Fruit fly (Drosophila melanogaster) whole organism, embryonic: ENCODE measurements around the gene CG1622.

Experiments
- B-H2 ChIP-seq: fragments of 200-800 bp; sonication (Bioruptor generic); optimal IDR thresholded peaks from 2 replicates; lab custom pipeline; 2018; ENCODE audit warnings: missing biosample characterization, mild to moderate bottlenecking, missing genetic modification characterization
- CG10543 ChIP-seq: fragments of 200-800 bp; sonication (Bioruptor generic); optimal IDR thresholded peaks from 3 replicates; lab custom pipeline; 2017; ENCODE audit warnings: missing biosample characterization, mild to moderate bottlenecking, missing genetic modification characterization, moderate library complexity
- CG11504 ChIP-seq: fragments of 200-800 bp; sonication (Bioruptor generic); optimal IDR thresholded peaks from 3 replicates; lab custom pipeline; 2019; ENCODE audit warnings: missing biosample characterization, mild to moderate bottlenecking, missing genetic modification characterization, moderate library complexity
- CG11560 ChIP-seq: fragments of 200-800 bp; sonication (Bioruptor generic); IDR thresholded peaks from 3 replicates; pipeline ENCODE4 v1.3.6; 2022; ENCODE audit warnings: missing biosample characterization, missing genetic modification characterization
- CG12104 ChIP-seq: fragments of 200-800 bp; sonication (Bioruptor generic); optimal IDR thresholded peaks from 3 replicates; lab custom pipeline; 2016; ENCODE audit warnings: missing biosample characterization, missing genetic modification characterization
- CG12769 ChIP-seq: fragments of 200-800 bp; sonication (Bioruptor generic); optimal IDR thresholded peaks from 2 replicates; lab custom pipeline; 2019; ENCODE audit warnings: missing biosample characterization, mild to moderate bottlenecking, missing genetic modification characterization, moderate library complexity
- CG13287 ChIP-seq: fragments of 200-800 bp; sonication (Bioruptor generic); IDR thresholded peaks from 2 replicates; pipeline ENCODE4 v1.3.6; 2022; ENCODE audit warnings: missing biosample characterization, missing genetic modification characterization; ENCODE audit not compliant: partially characterized antibody
- CG13424 ChIP-seq: fragments of 200-800 bp; sonication (Bioruptor generic); optimal IDR thresholded peaks from 2 replicates; lab custom pipeline; 2019; ENCODE audit warnings: missing biosample characterization, mild to moderate bottlenecking, missing genetic modification characterization, moderate library complexity
- CG15011 ChIP-seq: fragments of 200-800 bp; sonication (Bioruptor generic); optimal IDR thresholded peaks from 3 replicates; lab custom pipeline; 2018; ENCODE audit warnings: missing biosample characterization, mild to moderate bottlenecking, missing genetic modification characterization
- CG15269 ChIP-seq: fragments of 200-800 bp; sonication (Bioruptor generic); optimal IDR thresholded peaks from 2 replicates; lab custom pipeline; 2018; ENCODE audit warnings: missing biosample characterization, mild to moderate bottlenecking, missing genetic modification characterization, moderate library complexity
- CG17359 ChIP-seq: fragments of 200-800 bp; sonication (Bioruptor generic); optimal IDR thresholded peaks from 3 replicates; lab custom pipeline; 2018; ENCODE audit warnings: missing biosample characterization, mild to moderate bottlenecking, missing genetic modification characterization, moderate library complexity
- CG2678 ChIP-seq: fragments of 200-800 bp; sonication (Bioruptor generic); optimal IDR thresholded peaks from 3 replicates; lab custom pipeline; 2019; ENCODE audit warnings: missing biosample characterization, mild to moderate bottlenecking, missing genetic modification characterization, moderate library complexity
- CG2712 ChIP-seq: fragments of 200-800 bp; optimal IDR thresholded peaks from 3 replicates; lab custom pipeline; 2019; ENCODE audit warnings: missing biosample characterization, mild to moderate bottlenecking, missing genetic modification characterization, moderate library complexity
- CG34422 ChIP-seq: fragments of 200-800 bp; sonication (Bioruptor generic); IDR thresholded peaks from 3 replicates; pipeline ENCODE4 v1.3.6; 2022; ENCODE audit warnings: missing biosample characterization, missing genetic modification characterization
- CG42726 ChIP-seq: fragments of 200-800 bp; sonication (Bioruptor generic); IDR thresholded peaks from 2 replicates; pipeline ENCODE4 v1.3.6; 2022; ENCODE audit warnings: missing biosample characterization, missing genetic modification characterization; ENCODE audit not compliant: partially characterized antibody
- CG6765 ChIP-seq: fragments of 200-800 bp; sonication (Bioruptor generic); optimal IDR thresholded peaks from 3 replicates; lab custom pipeline; 2017; ENCODE audit warnings: missing biosample characterization, mild to moderate bottlenecking, missing genetic modification characterization
- CG6854 ChIP-seq: fragments of 200-800 bp; sonication (Bioruptor generic); optimal IDR thresholded peaks from 3 replicates; lab custom pipeline; 2017; ENCODE audit warnings: missing biosample characterization, mild to moderate bottlenecking, missing genetic modification characterization
- CG9727 ChIP-seq: fragments of 200-800 bp; sonication (Bioruptor generic); optimal IDR thresholded peaks from 3 replicates; lab custom pipeline; 2017; ENCODE audit warnings: missing biosample characterization, mild to moderate bottlenecking, missing genetic modification characterization
- CTCF ChIP-seq: fragments of 200-800 bp; sonication (Bioruptor generic); optimal IDR thresholded peaks from 2 replicates; lab custom pipeline; 2017; ENCODE audit warnings: missing biosample characterization, mild to moderate bottlenecking, missing genetic modification characterization, moderate library complexity
- D19A ChIP-seq: fragments of 200-800 bp; optimal IDR thresholded peaks from 3 replicates; lab custom pipeline; 2019; ENCODE audit warnings: missing biosample characterization, mild to moderate bottlenecking, missing genetic modification characterization, moderate library complexity
- Dbx ChIP-seq: fragments of 200-800 bp; sonication (Bioruptor generic); IDR thresholded peaks from 3 replicates; pipeline ENCODE4 v1.3.6; 2022; ENCODE audit warnings: missing biosample characterization, missing genetic modification characterization
- Eip74EF ChIP-seq, 2 experiments: fragments of 200-800 bp in 1 of 2; fragments of >200 bp in 1 of 2; sonication (Bioruptor generic) in 1 of 2; optimal IDR thresholded peaks; 2 replicates each; lab custom pipeline; 2017 to 2019; ENCODE audit warnings: missing biosample characterization in 2 of 2, missing genetic modification characterization in 2 of 2, mild to moderate bottlenecking in 1 of 2, moderate library complexity in 1 of 2
- Ets65A ChIP-seq: fragments of 200-800 bp; sonication (Bioruptor generic); peaks from one replicate; lab custom pipeline; 2016; ENCODE audit warnings: missing biosample characterization, missing genetic modification characterization
- Fer1 ChIP-seq: fragments of 200-800 bp; sonication (Bioruptor generic); optimal IDR thresholded peaks from 2 replicates; lab custom pipeline; 2017; ENCODE audit warnings: missing biosample characterization, mild to moderate bottlenecking, missing genetic modification characterization
- Fer3 ChIP-seq: fragments of 200-800 bp; sonication (Bioruptor generic); optimal IDR thresholded peaks from 2 replicates; lab custom pipeline; 2018; ENCODE audit warnings: missing biosample characterization, mild to moderate bottlenecking, missing genetic modification characterization, moderate library complexity
- Hmr ChIP-seq: fragments of 200-800 bp; sonication (Bioruptor generic); optimal IDR thresholded peaks from 3 replicates; lab custom pipeline; 2017; ENCODE audit warnings: mild to moderate bottlenecking, missing biosample characterization, missing genetic modification reagents, missing genetic modification characterization
- Hr51 ChIP-seq, 2 experiments: fragments of 200-800 bp; sonication (Bioruptor generic); optimal IDR thresholded peaks; 2 replicates in 1 of 2; 3 replicates in 1 of 2; lab custom pipeline; 2016 to 2018; ENCODE audit warnings: missing biosample characterization in 2 of 2, missing genetic modification characterization in 2 of 2, mild to moderate bottlenecking in 1 of 2, moderate library complexity in 1 of 2
- Kr ChIP-seq: fragments of 200-800 bp; sonication (Bioruptor generic); optimal IDR thresholded peaks from 2 replicates; lab custom pipeline; 2017; ENCODE audit warnings: missing biosample characterization, mild to moderate bottlenecking, missing genetic modification characterization
- MBD-R2 ChIP-seq: fragments of 200-800 bp; sonication (Bioruptor generic); IDR thresholded peaks from 2 replicates; pipeline ENCODE4 v1.3.6; 2022; ENCODE audit warnings: missing biosample characterization, missing genetic modification characterization
- Oli ChIP-seq: fragments of 200-800 bp; sonication (Bioruptor generic); optimal IDR thresholded peaks from 2 replicates; lab custom pipeline; 2018; ENCODE audit warnings: missing biosample characterization, mild to moderate bottlenecking, missing genetic modification characterization, moderate library complexity
- Sox100B ChIP-seq: fragments of 200-800 bp; sonication (Bioruptor generic); optimal IDR thresholded peaks from 3 replicates; lab custom pipeline; 2018; ENCODE audit warnings: missing biosample characterization, mild to moderate bottlenecking, missing genetic modification characterization
- Sox102F ChIP-seq: fragments of 200-800 bp; sonication (Bioruptor generic); optimal IDR thresholded peaks from 2 replicates; lab custom pipeline; 2018; ENCODE audit warnings: missing biosample characterization, mild to moderate bottlenecking, missing genetic modification characterization, moderate library complexity
- Sry-β ChIP-seq: fragments of 200-800 bp; sonication (Bioruptor generic); optimal IDR thresholded peaks from 2 replicates; lab custom pipeline; 2018; ENCODE audit warnings: missing biosample characterization, mild to moderate bottlenecking, missing genetic modification characterization, moderate library complexity
- ac ChIP-seq: fragments of 200-800 bp; sonication (Bioruptor generic); optimal IDR thresholded peaks from 3 replicates; lab custom pipeline; 2017; ENCODE audit warnings: missing biosample characterization, mild to moderate bottlenecking, missing genetic modification characterization
- dpn ChIP-seq, 2 experiments: fragments of 200-800 bp; sonication (Bioruptor generic); optimal IDR thresholded peaks; 3 replicates each; lab custom pipeline; 2016; ENCODE audit warnings: missing biosample characterization in 2 of 2, missing genetic modification characterization in 2 of 2
- fu2 ChIP-seq: fragments of 200-800 bp; sonication (Bioruptor generic); optimal IDR thresholded peaks from 2 replicates; lab custom pipeline; 2016; ENCODE audit warnings: missing biosample characterization, missing genetic modification characterization
- gce ChIP-seq: fragments of 200-800 bp; sonication (Bioruptor generic); IDR thresholded peaks from 3 replicates; pipeline ENCODE4 v1.3.6; 2022; ENCODE audit warnings: missing biosample characterization, missing genetic modification characterization
- gfzf ChIP-seq: fragments of 200-800 bp; sonication (Bioruptor generic); optimal IDR thresholded peaks from 2 replicates; lab custom pipeline; 2016; ENCODE audit warnings: missing biosample characterization, mild to moderate bottlenecking, missing genetic modification characterization, moderate library complexity
- nmo ChIP-seq: fragments of 200-800 bp; sonication (Bioruptor generic); optimal IDR thresholded peaks from 2 replicates; lab custom pipeline; 2018; ENCODE audit warnings: missing biosample characterization, mild to moderate bottlenecking, missing genetic modification characterization, moderate library complexity
- odd ChIP-seq: fragments of 200-800 bp; sonication (Bioruptor generic); optimal IDR thresholded peaks from 2 replicates; lab custom pipeline; 2017; ENCODE audit warnings: missing biosample characterization, mild to moderate bottlenecking, missing genetic modification characterization
- otp ChIP-seq: fragments of 200-800 bp; sonication (Bioruptor generic); IDR thresholded peaks from 3 replicates; pipeline ENCODE4, ENCODE4 v1.3.6; 2022; ENCODE audit warnings: missing biosample characterization, missing genetic modification characterization
- p53 ChIP-seq: fragments of 200-800 bp; sonication (Bioruptor generic); optimal IDR thresholded peaks from 2 replicates; lab custom pipeline; 2016; ENCODE audit warnings: missing biosample characterization, missing genetic modification characterization
- sens ChIP-seq: fragments of 200-800 bp; sonication (Bioruptor generic); peaks from one replicate; lab custom pipeline; 2016; ENCODE audit warnings: missing biosample characterization, missing genetic modification characterization
- slbo ChIP-seq: fragments of 200-800 bp; sonication (Bioruptor generic); IDR thresholded peaks from 2 replicates; pipeline ENCODE4 v1.3.6; 2022; ENCODE audit warnings: missing biosample characterization, missing genetic modification characterization
- so ChIP-seq: fragments of 200-800 bp; sonication (Bioruptor generic); IDR thresholded peaks from 3 replicates; pipeline ENCODE4 v1.3.6; 2022; ENCODE audit warnings: missing biosample characterization, missing genetic modification characterization
- sob ChIP-seq: fragments of 200-800 bp; sonication (Bioruptor generic); IDR thresholded peaks from 2 replicates; pipeline ENCODE4 v1.3.6; 2022; ENCODE audit warnings: missing biosample characterization, missing genetic modification characterization
- sqz ChIP-seq: fragments of 200-800 bp; sonication (Bioruptor generic); optimal IDR thresholded peaks from 3 replicates; lab custom pipeline; 2018; ENCODE audit warnings: missing biosample characterization, mild to moderate bottlenecking, missing genetic modification characterization
- tup ChIP-seq: fragments of 200-800 bp; sonication (Bioruptor generic); optimal IDR thresholded peaks from 2 replicates; lab custom pipeline; 2016; ENCODE audit warnings: missing biosample characterization, mild to moderate bottlenecking, missing genetic modification characterization, moderate library complexity

The CG1622 gene

DNA sequence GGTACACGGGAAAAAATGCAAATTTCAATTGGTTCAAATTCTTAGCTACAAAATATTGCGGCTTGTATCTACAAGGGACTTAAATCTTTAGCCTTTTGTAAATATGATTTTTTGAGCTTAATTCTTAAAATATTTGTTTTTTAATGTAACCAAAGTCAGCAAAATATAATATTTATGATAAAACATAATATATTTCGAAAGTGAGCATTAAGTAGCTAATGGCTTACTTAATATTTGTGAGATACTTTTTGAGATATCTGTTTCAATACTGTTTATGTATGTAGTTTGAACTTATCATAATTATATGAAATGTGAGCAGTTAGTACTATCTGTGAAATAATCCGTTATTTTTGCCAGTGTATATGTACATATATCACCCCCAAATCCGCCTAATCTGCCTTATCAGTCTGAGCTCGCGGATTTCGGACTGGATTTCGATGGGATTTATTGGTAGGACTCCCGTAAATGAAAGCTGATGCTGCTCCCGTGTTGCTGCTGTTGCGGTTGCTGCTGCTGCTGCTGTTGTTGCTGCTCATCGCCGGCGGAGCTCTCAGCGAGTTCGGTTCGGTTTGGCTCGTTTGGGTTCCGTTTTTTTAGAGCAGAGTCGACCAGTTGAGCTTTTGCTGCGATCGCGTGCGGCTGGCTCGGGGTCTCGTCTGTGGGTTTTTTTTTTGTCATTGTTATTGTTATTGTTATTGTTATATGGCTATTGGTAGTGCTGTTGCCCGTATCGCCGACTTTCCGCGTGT, 24.0 kb downstream of the CG1622 start (continued):
- peak; percentile 56 for TF ChIP-seq CG10543
- TF ChIP-seq otp (GFP tag; lab: Robert Waterston, UW) = no peak
- peak; percentile 40; the same call in 1 of the 2 replicates for TF ChIP-seq sob (GFP tag; lab: Robert Waterston, UW)
- peak; percentile 32 for TF ChIP-seq Oli (tag; lab: Kevin White, UChicago)
- peak; percentile 17 for TF ChIP-seq odd (GFP tag; lab: Kevin White, UChicago)
- TF ChIP-seq CG12769 (tag; lab: Kevin White, UChicago) = peak; percentile 70
- peak; percentile 39 for TF ChIP-seq sqz (GFP tag; lab: Kevin White, UChicago)
- peak; percentile 42 for TF ChIP-seq Sox102F (GFP tag; lab: Kevin White, UChicago)
- TF ChIP-seq Eip74EF (GFP tag; optimal IDR thresholded peaks at IDR 0.05; lab: Kevin White, UChicago) = peak in 1 of 2 experiments; percentile 35
- no peak for TF ChIP-seq CG11560 (tag; lab: Robert Waterston, UW)
- TF ChIP-seq CG15011 (GFP tag; lab: Kevin White, UChicago) = peak; percentile 15
- peak; percentile 43 for TF ChIP-seq Ets65A (GFP tag; lab: Kevin White, UChicago)
- peak; percentile 70 for TF ChIP-seq CG2678 (tag; lab: Kevin White, UChicago)
- no peak for TF ChIP-seq B-H2
- TF ChIP-seq Fer3 (tag; lab: Kevin White, UChicago) = peak; percentile 15
- peak; percentile 53 for TF ChIP-seq CG9727
- TF ChIP-seq MBD-R2 (GFP tag; lab: Robert Waterston, UW) = no peak
- peak; percentile 58 for TF ChIP-seq CG11504 (tag; lab: Kevin White, UChicago)
- TF ChIP-seq CG12104 = peak; percentile 36
- peak; percentile 39 for TF ChIP-seq CG2712 (tag; lab: Kevin White, UChicago)
- TF ChIP-seq Dbx (GFP tag; lab: Robert Waterston, UW) = peak; percentile 33; the same call in 1 of the 3 replicates
- TF ChIP-seq CG6854 (GFP tag; lab: Kevin White, UChicago) = peak; percentile 30
- peak; percentile 19 for TF ChIP-seq CG15269 (tag; lab: Kevin White, UChicago)
- peak; percentile 9 for TF ChIP-seq CG13424 (tag; lab: Kevin White, UChicago)
- no peak for TF ChIP-seq p53 (GFP tag; lab: Kevin White, UChicago)
- no peak for TF ChIP-seq CTCF (GFP tag; lab: Kevin White, UChicago)
- peak; percentile 15; the same call in 1 of the 2 replicates for TF ChIP-seq slbo (GFP tag; lab: Robert Waterston, UW)
- no peak for TF ChIP-seq CG34422
- peak; percentile 29 for TF ChIP-seq nmo (GFP tag; lab: Kevin White, UChicago)
- 0 out of 2 replicates have a peak, but pooled peaks have one; percentile 29 for TF ChIP-seq CG42726 (GFP tag; lab: Robert Waterston, UW)
- peak; percentile 58 for TF ChIP-seq sens
- no peak for TF ChIP-seq fu2 (GFP tag; lab: Kevin White, UChicago)
- TF ChIP-seq ac (GFP tag; lab: Kevin White, UChicago) = no peak
- TF ChIP-seq CG17359 = peak; percentile 32
- TF ChIP-seq tup (GFP tag; lab: Kevin White, UChicago) = no peak
- peak; percentile 63 for TF ChIP-seq Hmr
- peak; percentile 43 for TF ChIP-seq Sox100B (GFP tag; lab: Kevin White, UChicago)
- TF ChIP-seq Fer1 (GFP tag; lab: Kevin White, UChicago) = peak; percentile 19
- TF ChIP-seq D19A (tag; lab: Kevin White, UChicago) = no peak
- TF ChIP-seq dpn (GFP tag; optimal IDR thresholded peaks at IDR 0.05; lab: Kevin White, UChicago) = peak in 1 of 2 experiments; percentile 25
- peak; percentile 2 for TF ChIP-seq CG6765 (GFP tag; lab: Kevin White, UChicago)
- peak in 1 of 2 experiments; percentile 28 for TF ChIP-seq Hr51 (GFP tag; optimal IDR thresholded peaks at IDR 0.05; lab: Kevin White, UChicago)
- no peak for TF ChIP-seq Kr (GFP tag; lab: Kevin White, UChicago)
- peak; percentile 33; the same call in 1 of the 2 replicates for TF ChIP-seq CG13287 (GFP tag; lab: Robert Waterston, UW)
- no peak for TF ChIP-seq gfzf (GFP tag; lab: Kevin White, UChicago)
- no peak for TF ChIP-seq Sry-β (GFP tag; lab: Kevin White, UChicago)
- no peak for TF ChIP-seq gce (GFP tag; lab: Robert Waterston, UW)
- 0 out of 3 replicates have a peak, but pooled peaks have one; percentile 11 for TF ChIP-seq so
